Worm (Caenorhabditis elegans): ENCODE results near the gene nit-1.
A peak's percentile ranks its signal among the peaks of the same experiment; 100 is the strongest.

The nit-1 gene

ce11 chrIII:3926801-3927200 is 4.8 kb downstream of the nit-1 start:
- no peak for TF ChIP-seq Y5F2A.4 (GFP tag; optimal IDR thresholded peaks at IDR 0.05)
- peak; percentile 54 for TF ChIP-seq pqm-1 (tag; optimal IDR thresholded peaks at IDR 0.05)

ce11 chrIII:3927450-3927849 is 5.4 kb downstream of the nit-1 start:
- TF ChIP-seq skn-1 (tag; optimal IDR thresholded peaks at IDR 0.05) (no peak), ZK546.5 (tag; optimal IDR thresholded peaks at IDR 0.05) (no peak), spr-1 (tag; optimal IDR thresholded peaks at IDR 0.05) (no peak), cey-2 (tag; optimal IDR thresholded peaks at IDR 0.05; ENCODE audit: borderline replicate concordance, insufficient read depth) (no peak), nhr-10 (tag; optimal IDR thresholded peaks at IDR 0.05) (no peak), hlh-11 (tag; optimal IDR thresholded peaks at IDR 0.05) (peak; percentile 50), mxl-3 (GFP tag; optimal IDR thresholded peaks at IDR 0.05) (peak; percentile 28), nhr-102 (tag; optimal IDR thresholded peaks at IDR 0.05) (no peak), F10B5.3 (tag; optimal IDR thresholded peaks at IDR 0.05) (no peak), hmg-1.1 (GFP tag; IDR thresholded peaks at IDR 0.05) (0 out of 2 replicates have a peak, but pooled peaks have one; percentile 26), daf-16 (GFP tag; optimal IDR thresholded peaks at IDR 0.05) (peak in 1 of 2 experiments; percentile 42), daf-16 (tag; optimal IDR thresholded peaks at IDR 0.05) (no peak), nhr-48 (tag; optimal IDR thresholded peaks at IDR 0.05) (no peak), nhr-11 (tag; optimal IDR thresholded peaks at IDR 0.05) (peak; percentile 67), aha-1 (tag) (no peak), ztf-7 (tag; optimal IDR thresholded peaks at IDR 0.05) (no peak), gei-8 (GFP tag; optimal IDR thresholded peaks at IDR 0.05) (no peak)

ce11 chrIII:3928136-3928535 is 6.1 kb downstream of the nit-1 start, which contains the start of gene F37A8.1:
Gene F37A8.1, plus strand, starts transcription at chrIII:3928436.
- TF ChIP-seq dmd-6 (GFP tag; IDR thresholded peaks at IDR 0.05), result no peak
- no peak for TF ChIP-seq nhr-28 (tag; optimal IDR thresholded peaks at IDR 0.05)
- no peak for TF ChIP-seq madf-9 (GFP tag; conservative IDR thresholded peaks at IDR 0.05)
- TF ChIP-seq lin-13 (GFP tag; optimal IDR thresholded peaks at IDR 0.05), result no peak
- no peak for TF ChIP-seq rbr-2 (tag; optimal IDR thresholded peaks at IDR 0.05)
- no peak for TF ChIP-seq arid-1 (GFP tag; conservative IDR thresholded peaks at IDR 0.05)
- no peak for TF ChIP-seq F37D6.2 (tag; optimal IDR thresholded peaks at IDR 0.05)
- no peak for TF ChIP-seq lim-7 (GFP tag; IDR thresholded peaks at IDR 0.05)
- no peak for TF ChIP-seq lsy-2 (tag; optimal IDR thresholded peaks at IDR 0.05)
- no peak for TF ChIP-seq aly-2 (tag; optimal IDR thresholded peaks at IDR 0.05)
- TF ChIP-seq ceh-82 (tag; optimal IDR thresholded peaks at IDR 0.05), result no peak
- no peak for TF ChIP-seq nhr-76 (tag; optimal IDR thresholded peaks at IDR 0.05)
- TF ChIP-seq madf-5 (GFP tag; IDR thresholded peaks at IDR 0.05), result no peak
- TF ChIP-seq nhr-77 (tag; optimal IDR thresholded peaks at IDR 0.05), result no peak
- no peak for TF ChIP-seq ztf-11 (tag; optimal IDR thresholded peaks at IDR 0.05)
- TF ChIP-seq nhr-42 (GFP tag; IDR thresholded peaks at IDR 0.05), result no peak

ce11 chrIII:3931423-3931822 is 9.4 kb downstream of the nit-1 start, which contains the start of gene F37A8.2:
Gene F37A8.2, minus strand, starts transcription at chrIII:3931523.
- no peak for TF ChIP-seq zip-2 (tag; optimal IDR thresholded peaks at IDR 0.05)
- no peak for TF ChIP-seq lsy-2 (tag; optimal IDR thresholded peaks at IDR 0.05)
- no peak for TF ChIP-seq nhr-28 (tag; optimal IDR thresholded peaks at IDR 0.05)
- no peak for TF ChIP-seq ama-1 (optimal IDR thresholded peaks at IDR 0.05)
- no peak for TF ChIP-seq lim-7 (GFP tag; IDR thresholded peaks at IDR 0.05)
- TF ChIP-seq Y75B8A.6 (GFP tag; IDR thresholded peaks at IDR 0.05), result no peak
- no peak for TF ChIP-seq arid-1 (GFP tag; conservative IDR thresholded peaks at IDR 0.05)
- TF ChIP-seq aly-2 (tag; optimal IDR thresholded peaks at IDR 0.05), result no peak
- TF ChIP-seq jun-1 (tag; optimal IDR thresholded peaks at IDR 0.05), result no peak
- TF ChIP-seq aha-1 (tag), result no peak
- TF ChIP-seq daf-8 (GFP tag; IDR thresholded peaks at IDR 0.05), result no peak
- TF ChIP-seq dpl-1 (GFP tag; optimal IDR thresholded peaks at IDR 0.05), result no peak
- no peak for TF ChIP-seq pqm-1 (tag; optimal IDR thresholded peaks at IDR 0.05)
- no peak for TF ChIP-seq dmd-8 (GFP tag; IDR thresholded peaks at IDR 0.05)
